Worm (Caenorhabditis elegans) whole organism, L4 larva: Measurements from ENCODE around the gene sru-27.

Experiments used
- ZK337.2 ChIP-seq: fragments of 200-800 bp; sonication (Bioruptor generic); IDR thresholded peaks from 2 replicates; pipeline ENCODE4 v1.3.6; 2022; ENCODE audit warnings: missing genetic modification reagents, missing genetic modification characterization, missing compliant biosample characterization
- ceh-62 ChIP-seq: sonication (generic microtip); optimal IDR thresholded peaks from 2 replicates; lab custom pipeline; 2017; ENCODE audit warnings: missing biosample characterization, missing genetic modification characterization
- ces-1 ChIP-seq: fragments of 150-350 bp; sonication (generic microtip); optimal IDR thresholded peaks from 4 replicates; lab custom pipeline; 2014; ENCODE audit warnings: missing biosample characterization, missing genetic modification reagents, missing genetic modification characterization
- daf-19 ChIP-seq: fragments of 200-800 bp; sonication (Bioruptor generic); conservative IDR thresholded peaks from 2 replicates; pipeline ENCODE4 v1.3.6; 2022; ENCODE audit warnings: missing genetic modification characterization, missing compliant biosample characterization
- daf-8 ChIP-seq: fragments of 200-800 bp; sonication (Bioruptor generic); IDR thresholded peaks from 2 replicates; pipeline ENCODE4 v1.3.6; 2022; ENCODE audit warnings: missing genetic modification characterization, missing compliant biosample characterization
- lsy-2 ChIP-seq, 2 experiments: fragments of 150-350 bp in 1 of 2; sonication (generic microtip) in 1 of 2; optimal IDR thresholded peaks; 2 replicates each; lab custom pipeline; 2014 to 2017; ENCODE audit warnings: missing biosample characterization in 2 of 2, missing genetic modification characterization in 2 of 2
- nhr-237 ChIP-seq: sonication (generic microtip); optimal IDR thresholded peaks from 2 replicates; lab custom pipeline; 2017; ENCODE audit warnings: missing biosample characterization, missing genetic modification characterization
- nhr-42 ChIP-seq: fragments of 200-800 bp; sonication (Bioruptor generic); IDR thresholded peaks from 2 replicates; pipeline ENCODE4 v1.3.6; 2022; ENCODE audit warnings: missing genetic modification characterization, missing compliant biosample characterization
- nhr-6 ChIP-seq: fragments of 150-350 bp; optimal IDR thresholded peaks from 2 replicates; lab custom pipeline; 2014; ENCODE audit warnings: missing biosample characterization, missing genetic modification characterization
- saeg-2 ChIP-seq: fragments of 200-800 bp; sonication (Bioruptor generic); IDR thresholded peaks from 2 replicates; pipeline ENCODE4 v1.3.6; 2022; ENCODE audit warnings: missing genetic modification reagents, missing genetic modification characterization, missing compliant biosample characterization
- skn-1 ChIP-seq: fragments of 150-350 bp; optimal IDR thresholded peaks from 2 replicates; lab custom pipeline; 2014; ENCODE audit warnings: missing biosample characterization, missing genetic modification characterization
- unc-39 ChIP-seq: sonication (generic microtip); optimal IDR thresholded peaks from 2 replicates; lab custom pipeline; 2017; ENCODE audit warnings: missing biosample characterization, missing genetic modification characterization
- unc-62 ChIP-seq, 3 experiments: fragments of 150-350 bp in 1 of 3; sonication (generic microtip); optimal IDR thresholded peaks in 2 of 3; peaks in 1 of 3; 1 replicate in 1 of 3; 2 replicates in 2 of 3; lab custom pipeline; 2014 to 2017; ENCODE audit warnings: missing biosample characterization in 3 of 3, missing genetic modification characterization in 3 of 3, missing genetic modification reagents in 3 of 3, missing genotype in 1 of 3

DNA sequence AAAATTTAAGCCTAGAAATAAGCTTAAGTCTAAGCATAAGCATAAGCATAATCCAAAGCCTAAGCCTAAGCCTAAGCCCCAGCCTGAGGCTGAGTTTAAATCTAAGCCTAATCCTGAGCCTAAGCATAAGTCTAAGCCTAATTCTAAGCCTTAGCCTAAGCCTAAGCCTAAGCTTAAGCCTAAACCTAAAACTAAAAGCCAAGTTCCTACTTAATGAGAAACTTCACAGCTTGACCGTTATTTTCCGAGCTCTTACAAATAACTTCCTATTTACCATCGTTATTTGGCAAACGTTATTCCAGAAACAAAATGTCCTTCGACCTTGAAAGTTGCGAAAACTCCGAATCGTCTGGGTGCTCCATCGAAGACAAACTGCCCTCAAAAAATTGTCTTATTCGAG, 17.5 kb upstream of the sru-27 start, which contains the start of gene C38C3.4:
- TF ChIP-seq lsy-2 (tag; optimal IDR thresholded peaks at IDR 0.05; lab: Kevin White, UChicago) (no peak), nhr-6 (no peak), ZK337.2 (GFP tag; lab: Robert Waterston, UW) (no peak), ces-1 (no peak), nhr-237 (tag; lab: Kevin White, UChicago) (no peak), nhr-42 (GFP tag; lab: Robert Waterston, UW) (no peak), daf-8 (no peak), daf-19 (GFP tag; lab: Robert Waterston, UW) (no peak), unc-39 (tag; lab: Kevin White, UChicago) (no peak), ceh-62 (no peak), unc-62 (GFP tag; optimal IDR thresholded peaks at IDR 0.05 in 1 of 2; lab: Kevin White, UChicago) (no peak), unc-62 (tag; optimal IDR thresholded peaks at IDR 0.05; lab: Kevin White, UChicago) (no peak), saeg-2 (no peak), skn-1 (tag; lab: Kevin White, UChicago) (no peak)
